Worm (Caenorhabditis elegans) whole organism, L4 larva: ENCODE measurements around the gene oac-22.

Source experiments
- R02D3.7 ChIP-seq: fragments of 150-350 bp; sonication (generic microtip); optimal IDR thresholded peaks from 3 replicates; lab custom pipeline; 2014; ENCODE audit warnings: missing biosample characterization, missing genetic modification characterization
- aha-1 ChIP-seq: fragments of 150-350 bp; peaks from one replicate; lab custom pipeline; 2014; ENCODE audit warnings: missing biosample characterization, missing genetic modification characterization
- ceh-44 ChIP-seq: fragments of 200-800 bp; sonication (Bioruptor generic); IDR thresholded peaks from 2 replicates; pipeline ENCODE4 v1.3.6; 2022; ENCODE audit warnings: missing genetic modification reagents, missing genetic modification characterization, missing compliant biosample characterization
- dve-1 ChIP-seq: sonication (generic microtip); optimal IDR thresholded peaks from 2 replicates; lab custom pipeline; 2017; ENCODE audit warnings: antibody characterized with exemption, mild to moderate bottlenecking, missing genetic modification characterization, missing compliant biosample characterization; ENCODE audit not compliant: insufficient read depth
- egl-27 ChIP-seq: sonication (generic microtip); optimal IDR thresholded peaks from 3 replicates; lab custom pipeline; 2017; ENCODE audit warnings: missing biosample characterization, missing genetic modification reagents, missing genetic modification characterization
- hlh-30 ChIP-seq: sonication (generic microtip); optimal IDR thresholded peaks from 2 replicates; lab custom pipeline; 2017; ENCODE audit warnings: antibody characterized with exemption, mild to moderate bottlenecking, missing genetic modification characterization, missing compliant biosample characterization; ENCODE audit not compliant: insufficient read depth
- lin-13 ChIP-seq: fragments of 150-350 bp; optimal IDR thresholded peaks from 2 replicates; lab custom pipeline; 2014; ENCODE audit warnings: missing biosample characterization, missing genetic modification reagents, missing genetic modification characterization
- nhr-237 ChIP-seq: sonication (generic microtip); optimal IDR thresholded peaks from 2 replicates; lab custom pipeline; 2017; ENCODE audit warnings: missing biosample characterization, missing genetic modification characterization
- set-16 ChIP-seq: fragments of 200-800 bp; sonication (Bioruptor generic); IDR thresholded peaks from 2 replicates; pipeline ENCODE4 v1.3.6; 2022; ENCODE audit warnings: missing genetic modification reagents, missing genetic modification characterization, missing compliant biosample characterization
- zag-1 ChIP-seq: fragments of 150-350 bp; optimal IDR thresholded peaks from 2 replicates; lab custom pipeline; 2014; ENCODE audit warnings: missing biosample characterization, missing genetic modification characterization

DNA sequence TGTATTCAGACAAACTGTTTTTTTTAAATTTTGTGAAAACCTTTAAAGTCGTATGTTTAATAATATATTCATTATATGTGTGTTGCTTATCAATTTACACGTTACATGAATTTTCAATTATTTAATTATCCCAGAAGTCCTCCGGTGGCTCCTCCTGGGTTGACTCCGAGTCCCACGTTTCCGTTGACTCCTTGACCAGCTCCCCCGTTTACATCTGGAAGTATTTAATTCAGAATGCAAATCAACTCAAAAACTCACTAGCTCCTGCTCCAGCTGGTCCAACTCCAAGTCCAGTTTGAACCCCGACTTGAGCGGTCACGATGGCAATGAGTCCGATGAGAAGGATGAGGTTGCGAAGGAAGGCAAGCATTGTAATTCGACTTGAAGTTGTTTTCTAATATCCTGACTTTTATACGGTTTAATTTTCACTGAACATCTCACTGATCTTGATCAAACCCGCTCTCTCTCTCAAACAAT, 8.6 kb downstream of the oac-22 start, which contains the start of gene F56D6.8:
- no peak for TF ChIP-seq lin-13
- TF ChIP-seq egl-27 (tag; lab: Kevin White, UChicago): no peak
- TF ChIP-seq set-16 (GFP tag; lab: Robert Waterston, UW): no peak
- TF ChIP-seq nhr-237 (tag; lab: Kevin White, UChicago): no peak
- TF ChIP-seq R02D3.7 (tag; lab: Kevin White, UChicago): no peak
- TF ChIP-seq ceh-44: no peak
- TF ChIP-seq aha-1 (tag; lab: Kevin White, UChicago): no peak
- no peak for TF ChIP-seq hlh-30 (tag; lab: Kevin White, UChicago)
- TF ChIP-seq zag-1: no peak
- no peak for TF ChIP-seq dve-1 (tag; lab: Kevin White, UChicago)
